Fruit fly (Drosophila melanogaster): ENCODE data around the gene Mocs2A.
A peak's percentile ranks its signal among the peaks of the same experiment; 100 is the strongest.
"Not testable (repeated sequence)": the region's sequence is repeated elsewhere in the genome, so short reads cannot be mapped to it uniquely, and the experiment has no call there.

Mocs2A gene

DNA sequence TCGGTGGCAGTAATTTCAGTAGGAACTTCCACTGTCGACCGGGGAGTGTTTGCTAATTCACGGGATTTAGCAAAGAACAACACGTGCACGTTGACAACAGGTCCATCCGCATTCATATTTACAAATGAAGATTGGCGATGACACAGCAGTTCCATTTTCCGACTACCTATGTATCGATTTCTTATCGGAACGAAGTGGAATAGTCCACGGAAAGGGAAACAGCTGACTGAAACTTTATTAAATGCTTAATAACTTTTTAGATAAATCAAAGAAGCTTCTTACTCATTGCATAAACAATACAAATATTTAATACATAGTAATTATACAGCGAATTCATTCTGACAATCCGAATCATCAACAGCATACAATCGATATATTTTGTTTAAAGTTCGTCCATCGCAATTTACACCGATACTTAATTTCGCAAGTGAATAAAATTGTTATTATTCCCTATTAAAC lies at the start of gene Mocs2A, which contains the start of the genes Mocs2B and Clbn:
Gene Mocs2A (minus strand): TSS at position 129 of the 459 bp plus-strand sequence.
Gene Mocs2B (minus strand): TSS at position 129 of the 459 bp plus-strand sequence.
Gene Clbn (plus strand): TSS at position 272 of the 459 bp plus-strand sequence.
- TF ChIP-seq CG17801 (GFP tag; optimal IDR thresholded peaks at IDR 0.05; ENCODE audit: partially characterized antibody): no peak

dm6 chr3R:25176517-25176916 lies 49.4 kb upstream of the Mocs2A start:
- TF ChIP-seq CG17801 (GFP tag; optimal IDR thresholded peaks at IDR 0.05; ENCODE audit: partially characterized antibody): no peak

dm6 chr3R:25174244-25174643 lies 47.1 kb upstream of the Mocs2A start:
- TF ChIP-seq CG17801 (GFP tag; optimal IDR thresholded peaks at IDR 0.05; ENCODE audit: partially characterized antibody): no peak

- TF ChIP-seq CG17801 (GFP tag; optimal IDR thresholded peaks at IDR 0.05; ENCODE audit: partially characterized antibody): no peak
Measured at dm6 chr3R:25172976-25173375, 45.8 kb upstream of the Mocs2A start.

- no peak for TF ChIP-seq CG17801 (GFP tag; optimal IDR thresholded peaks at IDR 0.05; ENCODE audit: partially characterized antibody)
Measured at dm6 chr3R:25172353-25172752, 45.2 kb upstream of the Mocs2A start.

- no peak for TF ChIP-seq CG17801 (GFP tag; optimal IDR thresholded peaks at IDR 0.05; ENCODE audit: partially characterized antibody)
Measured at dm6 chr3R:25168259-25168972, 41.3 kb upstream of the Mocs2A start.

dm6 chr3R:25167407-25168191 lies 40.4 kb upstream of the Mocs2A start:
- TF ChIP-seq CG17801 (GFP tag; optimal IDR thresholded peaks at IDR 0.05; ENCODE audit: partially characterized antibody): no peak

- no peak for TF ChIP-seq CG17801 (GFP tag; optimal IDR thresholded peaks at IDR 0.05; ENCODE audit: partially characterized antibody)
Measured at dm6 chr3R:25166788-25167187, 39.6 kb upstream of the Mocs2A start.

DNA sequence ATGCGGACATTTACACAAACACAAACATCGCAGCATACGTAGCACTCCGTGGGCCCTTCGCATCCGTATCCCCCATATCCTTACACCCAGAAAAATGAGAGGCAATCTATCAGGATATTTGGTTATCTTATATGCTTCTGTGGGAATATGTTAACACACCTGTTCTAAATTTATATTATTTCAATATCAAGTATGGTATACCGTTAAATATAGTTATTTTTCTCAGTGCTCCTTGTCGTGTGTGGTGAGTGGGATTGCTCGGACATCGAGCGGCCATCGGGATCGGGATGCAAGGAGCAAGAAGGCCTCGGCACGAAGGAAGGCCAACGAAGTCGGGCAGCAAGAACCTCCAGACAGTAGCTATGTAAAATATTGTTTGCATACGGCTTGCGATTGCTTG lies 34.4 kb upstream of the Mocs2A start:
- TF ChIP-seq CG17801 (GFP tag; optimal IDR thresholded peaks at IDR 0.05; ENCODE audit: partially characterized antibody): no peak

DNA sequence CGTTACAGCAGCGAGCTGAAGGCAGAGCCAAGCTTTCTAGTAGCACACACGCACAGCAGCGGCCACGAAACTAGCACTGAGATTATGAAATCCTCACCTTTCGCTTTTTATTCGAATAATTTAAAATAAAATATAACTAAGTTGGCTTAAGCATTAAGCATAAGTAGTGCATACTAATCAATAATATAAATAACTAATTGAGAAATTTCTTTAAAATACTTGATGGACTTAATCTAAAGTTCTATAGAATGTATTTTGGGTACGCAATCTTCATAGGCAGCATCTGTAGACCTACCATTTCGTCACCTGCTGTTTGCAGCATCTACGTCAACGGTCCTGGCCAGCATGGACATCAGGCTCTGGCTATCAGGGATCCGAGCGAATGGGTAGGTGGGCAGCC lies 25.2 kb upstream of the Mocs2A start:
- TF ChIP-seq CG17801 (GFP tag; optimal IDR thresholded peaks at IDR 0.05; ENCODE audit: partially characterized antibody): no peak

dm6 chr3R:25137565-25138367 lies 10.6 kb upstream of the Mocs2A start, which contains the start of gene danr:
TSS of gene danr (plus strand) at chr3R:25138072.
- TF ChIP-seq CG17801 (GFP tag; optimal IDR thresholded peaks at IDR 0.05; ENCODE audit: partially characterized antibody): no peak

- TF ChIP-seq CG17801 (GFP tag; optimal IDR thresholded peaks at IDR 0.05; ENCODE audit: partially characterized antibody): not testable (repeated sequence)
Measured at dm6 chr3R:25131042-25131441, 3.9 kb upstream of the Mocs2A start, which contains the start of gene Bili. TSS of gene Bili (plus strand) at chr3R:25131306.

dm6 chr3R:25126823-25127222 lies 336 bp downstream of the Mocs2A start:
- TF ChIP-seq CG17801 (GFP tag; optimal IDR thresholded peaks at IDR 0.05; ENCODE audit: partially characterized antibody): no peak

dm6 chr3R:25123262-25123661 lies 3.9 kb downstream of the Mocs2A start, which contains the start of gene vig2:
TSS of gene vig2 (plus strand) at chr3R:25123373.
- TF ChIP-seq CG17801 (GFP tag; optimal IDR thresholded peaks at IDR 0.05; ENCODE audit: partially characterized antibody): peak; percentile 6

DNA sequence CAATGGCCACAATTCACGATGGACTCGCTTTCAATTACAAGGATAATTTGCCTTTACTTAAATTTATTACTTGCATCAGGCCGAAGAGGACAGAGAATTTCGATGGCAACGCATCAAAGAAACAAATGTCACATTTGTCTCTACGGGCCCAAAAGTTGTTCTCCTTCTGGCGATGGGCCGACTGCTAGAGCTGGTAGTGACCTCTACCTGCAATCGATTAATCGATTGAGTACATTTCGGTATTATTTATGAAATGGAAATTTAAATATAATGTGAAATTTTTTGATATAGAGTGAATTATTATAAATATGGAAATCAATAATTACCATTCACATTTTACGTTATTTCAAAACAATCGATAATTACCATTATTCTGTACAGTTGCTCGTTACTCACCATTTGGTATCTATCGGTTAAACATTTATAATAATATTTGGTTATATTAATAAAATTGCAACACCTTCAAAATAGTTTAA lies 4.4 kb downstream of the Mocs2A start, which contains the start of the genes CG31510 and TTLL5:
Gene CG31510 (minus strand): TSS at position 185 of the 476 bp plus-strand sequence.
Gene TTLL5 (minus strand): TSS at position 185 of the 476 bp plus-strand sequence.
- TF ChIP-seq CG17801 (GFP tag; optimal IDR thresholded peaks at IDR 0.05; ENCODE audit: partially characterized antibody): peak; percentile 4

Measured in ovary, adult (tissue).